Worm (Caenorhabditis elegans): ENCODE measurements around the gene paqr-2.

- no peak for TF ChIP-seq efl-1 (GFP tag; optimal IDR thresholded peaks at IDR 0.05)
- no peak for TF ChIP-seq nhr-80 (tag; optimal IDR thresholded peaks at IDR 0.05)
- no peak for TF ChIP-seq F52B5.7 (tag; optimal IDR thresholded peaks at IDR 0.05)
- TF ChIP-seq F49E8.2 (tag; optimal IDR thresholded peaks at IDR 0.05; ENCODE audit: insufficient read depth): no peak
- TF ChIP-seq snpc-3.4 (tag; optimal IDR thresholded peaks at IDR 0.05): no peak
- TF ChIP-seq ets-4 (GFP tag; optimal IDR thresholded peaks at IDR 0.05): no peak
These were observed 38.2 kb upstream of the paqr-2 start for ce11 chrIII:5417921-5418320.
